Comparison of ENCODE assay signal across 1 worm cellular context in the genomic region with DNA sequence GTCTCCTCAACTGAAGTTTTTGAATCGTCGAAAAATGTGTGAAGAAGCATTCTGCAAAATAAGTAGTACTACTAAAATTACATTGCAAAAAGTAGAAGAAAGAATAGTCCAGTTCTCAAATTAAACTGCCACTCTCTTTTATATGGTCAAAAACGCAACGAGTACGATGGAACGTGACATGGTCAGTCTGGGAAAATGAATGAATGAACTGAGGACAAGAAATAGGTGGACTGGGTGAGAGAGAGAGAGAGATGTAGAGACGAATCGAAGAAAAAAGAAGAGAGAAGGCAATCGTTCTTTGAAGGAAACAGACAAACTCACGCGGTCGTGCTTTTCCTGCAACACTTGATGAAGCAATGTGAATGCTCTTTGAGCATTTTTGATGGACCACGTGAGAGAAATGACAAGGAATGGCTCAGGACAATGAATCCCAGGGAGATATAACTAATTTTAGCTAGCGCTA.
TF ChIP-seq lines count a peak whose summit lies in the region.

A gene (minus strand): TSS at position 51 of the 463 bp plus-strand sequence.

TF ChIP-seq in whole organism, L1 larva, 84 proteins besides CTCF, POLR2A, EP300 and RAD21 (continued from another document):
- TF ChIP-seq nhr-77 (tag; optimal IDR thresholded peaks at IDR 0.05; lab: Kevin White, UChicago) = no peak
- peak; percentile 59 for TF ChIP-seq fkh-8 (tag; optimal IDR thresholded peaks at IDR 0.05; lab: Kevin White, UChicago)
- peak; percentile 79 for TF ChIP-seq rnt-1 (tag; optimal IDR thresholded peaks at IDR 0.05; lab: Kevin White, UChicago)
- TF ChIP-seq elt-3 (tag; optimal IDR thresholded peaks at IDR 0.05; lab: Kevin White, UChicago) = no peak
- peak; percentile 65 for TF ChIP-seq ama-1 (optimal IDR thresholded peaks at IDR 0.05; lab: Kevin White, UChicago)
